Fruit fly (Drosophila melanogaster): ENCODE results near the gene nonA-l.

DNA sequence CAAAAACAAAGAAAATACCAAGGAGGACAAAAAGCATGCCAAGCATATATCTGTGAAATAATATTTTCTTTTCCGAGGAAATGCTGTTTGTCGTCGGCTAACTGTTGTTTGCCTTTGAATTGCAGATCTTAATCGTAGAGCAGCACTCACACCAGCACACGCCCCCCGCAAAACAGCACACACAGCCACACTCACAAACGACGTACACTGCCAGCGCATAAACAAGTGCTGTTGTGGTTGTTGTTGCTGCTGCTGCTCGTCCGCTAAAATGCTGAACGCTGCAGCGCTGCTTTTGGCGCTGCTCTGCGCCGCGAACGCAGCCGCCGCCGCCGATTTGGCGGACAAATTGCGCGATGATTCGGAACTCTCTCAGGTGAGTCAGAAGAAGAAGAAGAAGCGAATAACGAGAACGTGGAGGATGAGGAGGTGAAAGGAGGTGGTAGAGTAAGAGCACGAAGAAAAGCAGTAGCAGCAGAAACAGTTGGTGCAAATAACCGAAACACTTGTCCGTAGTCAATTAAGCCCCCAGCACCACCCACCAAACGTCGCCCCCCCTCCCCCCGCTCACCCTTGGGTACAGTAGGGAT is 14.1 kb upstream of the nonA-l start:
- TF ChIP-seq ey (GFP tag; optimal IDR thresholded peaks at IDR 0.05) (no peak), lola (GFP tag; optimal IDR thresholded peaks at IDR 0.05) (no peak), CG9705 (GFP tag; optimal IDR thresholded peaks at IDR 0.05) (no peak), psq (GFP tag; optimal IDR thresholded peaks at IDR 0.05) (peak; percentile 67), usp (GFP tag; optimal IDR thresholded peaks at IDR 0.05) (no peak), dsf (GFP tag; optimal IDR thresholded peaks at IDR 0.05; ENCODE audit: borderline replicate concordance) (no peak), fru (GFP tag; optimal IDR thresholded peaks at IDR 0.05) (no peak), CrebA (GFP tag; optimal IDR thresholded peaks at IDR 0.05; ENCODE audit: borderline replicate concordance) (no peak)
